Fruit fly (Drosophila melanogaster) whole organism, adult: ENCODE measurements around the gene CG31418.

ENCODE experiments used
- CG11617 ChIP-seq: fragments of 200-800 bp; sonication (Bioruptor generic); optimal IDR thresholded peaks from 2 replicates; lab custom pipeline; 2017; ENCODE audit warnings: mild to moderate bottlenecking, missing biosample characterization, missing genetic modification reagents, missing genetic modification characterization
- CG12768 ChIP-seq: fragments of 200-800 bp; sonication (Bioruptor generic); optimal IDR thresholded peaks from 2 replicates; lab custom pipeline; 2017; ENCODE audit warnings: missing biosample characterization, missing genetic modification characterization, mild to moderate bottlenecking, moderate library complexity, missing genetic modification reagents
- CG14711 ChIP-seq: fragments of 200-800 bp; sonication (Bioruptor generic); optimal IDR thresholded peaks from 2 replicates; lab custom pipeline; 2018; ENCODE audit warnings: missing biosample characterization, mild to moderate bottlenecking, missing genetic modification characterization, moderate library complexity
- CG1620 ChIP-seq: fragments of 200-800 bp; sonication (Bioruptor generic); optimal IDR thresholded peaks from 2 replicates; lab custom pipeline; 2016; ENCODE audit warnings: missing biosample characterization, missing genetic modification characterization
- CG33017 ChIP-seq: fragments of 200-800 bp; sonication (Bioruptor generic); optimal IDR thresholded peaks from 2 replicates; lab custom pipeline; 2018; ENCODE audit warnings: missing biosample characterization, mild to moderate bottlenecking, missing genetic modification characterization, moderate library complexity
- CG5204 ChIP-seq: fragments of 200-800 bp; sonication (Bioruptor generic); optimal IDR thresholded peaks from 2 replicates; lab custom pipeline; 2016; ENCODE audit warnings: missing biosample characterization, missing genetic modification characterization
- CG7045 ChIP-seq: fragments of 200-800 bp; sonication (Bioruptor generic); optimal IDR thresholded peaks from 2 replicates; lab custom pipeline; 2017; ENCODE audit warnings: missing biosample characterization, mild to moderate bottlenecking, missing genetic modification characterization
- CG7101 ChIP-seq: fragments of 200-800 bp; sonication (Bioruptor generic); optimal IDR thresholded peaks from 2 replicates; lab custom pipeline; 2018; ENCODE audit warnings: missing biosample characterization, mild to moderate bottlenecking, missing genetic modification characterization, moderate library complexity
- Clk ChIP-seq: fragments of 200-800 bp; sonication (Bioruptor generic); optimal IDR thresholded peaks from 2 replicates; lab custom pipeline; 2017; ENCODE audit warnings: missing biosample characterization, missing genetic modification characterization
- Crg-1 ChIP-seq: fragments of 200-800 bp; sonication (Bioruptor generic); optimal IDR thresholded peaks from 2 replicates; lab custom pipeline; 2016; ENCODE audit warnings: missing biosample characterization, missing genetic modification characterization
- Hr96 ChIP-seq: fragments of 200-800 bp; sonication (Bioruptor generic); optimal IDR thresholded peaks from 2 replicates; lab custom pipeline; 2016; ENCODE audit warnings: missing biosample characterization, missing genetic modification characterization
- Mnt ChIP-seq: fragments of 200-800 bp; sonication (Bioruptor generic); optimal IDR thresholded peaks from 2 replicates; lab custom pipeline; 2016; ENCODE audit warnings: missing biosample characterization, mild to moderate bottlenecking, missing genetic modification characterization
- bab1 ChIP-seq: fragments of 200-800 bp; sonication (Bioruptor generic); optimal IDR thresholded peaks from 3 replicates; lab custom pipeline; 2019; ENCODE audit warnings: missing biosample characterization, mild to moderate bottlenecking, missing genetic modification characterization, moderate library complexity
- cic ChIP-seq: fragments of 200-800 bp; sonication (Bioruptor generic); optimal IDR thresholded peaks from 2 replicates; lab custom pipeline; 2017; ENCODE audit warnings: missing biosample characterization, mild to moderate bottlenecking, missing genetic modification characterization, moderate library complexity
- cnc ChIP-seq, 2 experiments: fragments of >200 bp; optimal IDR thresholded peaks; 2 replicates each; lab custom pipeline; 2017
- kay ChIP-seq: fragments of 200-800 bp; sonication (Bioruptor generic); peaks from one replicate; lab custom pipeline; 2016; ENCODE audit warnings: missing biosample characterization, missing genetic modification characterization, borderline replicate concordance
- ovo ChIP-seq: fragments of 200-800 bp; sonication (Bioruptor generic); optimal IDR thresholded peaks from 2 replicates; lab custom pipeline; 2016; ENCODE audit warnings: missing biosample characterization, missing genetic modification characterization
- pad ChIP-seq: fragments of 200-800 bp; sonication (Bioruptor generic); optimal IDR thresholded peaks from 3 replicates; lab custom pipeline; 2017; ENCODE audit warnings: missing biosample characterization, missing genetic modification characterization, mild to moderate bottlenecking, moderate library complexity, missing genetic modification reagents
- tj ChIP-seq: fragments of 200-800 bp; sonication (Bioruptor generic); optimal IDR thresholded peaks from 3 replicates; lab custom pipeline; 2017; ENCODE audit warnings: missing biosample characterization, mild to moderate bottlenecking, missing genetic modification characterization, moderate library complexity
- toe ChIP-seq: fragments of 200-800 bp; sonication (Bioruptor generic); optimal IDR thresholded peaks from 2 replicates; lab custom pipeline; 2016; ENCODE audit warnings: missing biosample characterization, missing genetic modification characterization

The CG31418 gene

DNA sequence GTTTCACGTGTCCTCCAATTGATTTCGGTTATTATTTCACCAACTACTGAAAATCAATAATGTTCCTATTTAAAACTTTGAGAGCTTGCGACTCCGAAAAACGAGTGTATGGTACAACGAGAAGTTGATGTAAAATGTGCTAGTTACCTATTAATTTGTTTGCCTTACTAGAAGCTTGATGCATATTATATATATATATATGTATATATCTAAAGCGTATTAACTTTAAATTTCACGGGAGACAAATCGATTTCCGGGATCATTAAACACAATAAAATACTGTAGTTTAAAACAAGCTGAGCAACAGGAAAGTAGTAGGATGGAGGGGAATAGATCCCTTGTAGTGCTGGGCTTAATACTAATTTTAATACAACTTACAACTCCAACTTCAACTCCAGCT, at the start of gene CG31418:
Gene CG31418, plus strand, starts transcription at position 301 of the 400 bp plus-strand sequence.
- no peak for TF ChIP-seq CG7045 (GFP tag; lab: Kevin White, UChicago)
- TF ChIP-seq pad, result no peak
- TF ChIP-seq CG5204 (GFP tag; lab: Kevin White, UChicago), result no peak
- TF ChIP-seq Crg-1 (GFP tag; lab: Kevin White, UChicago), result no peak
- no peak for TF ChIP-seq tj
- no peak for TF ChIP-seq cic (GFP tag; lab: Kevin White, UChicago)
- no peak for TF ChIP-seq bab1 (GFP tag; lab: Kevin White, UChicago)
- TF ChIP-seq toe (GFP tag; lab: Kevin White, UChicago), result no peak
- TF ChIP-seq CG1620 (GFP tag; lab: Kevin White, UChicago), result no peak
- TF ChIP-seq CG11617 (GFP tag; lab: Kevin White, UChicago), result no peak
- TF ChIP-seq Hr96 (GFP tag; lab: Kevin White, UChicago), result no peak
- no peak for TF ChIP-seq cnc (optimal IDR thresholded peaks at IDR 0.05; lab: Kevin White, UChicago)
- TF ChIP-seq Mnt (GFP tag; lab: Kevin White, UChicago), result no peak
- TF ChIP-seq CG12768 (GFP tag; lab: Kevin White, UChicago), result no peak
- no peak for TF ChIP-seq Clk
- TF ChIP-seq CG33017 (tag; lab: Kevin White, UChicago), result no peak
- TF ChIP-seq CG7101 (tag; lab: Kevin White, UChicago), result no peak
- no peak for TF ChIP-seq kay
- TF ChIP-seq ovo (GFP tag; lab: Kevin White, UChicago), result no peak

DNA sequence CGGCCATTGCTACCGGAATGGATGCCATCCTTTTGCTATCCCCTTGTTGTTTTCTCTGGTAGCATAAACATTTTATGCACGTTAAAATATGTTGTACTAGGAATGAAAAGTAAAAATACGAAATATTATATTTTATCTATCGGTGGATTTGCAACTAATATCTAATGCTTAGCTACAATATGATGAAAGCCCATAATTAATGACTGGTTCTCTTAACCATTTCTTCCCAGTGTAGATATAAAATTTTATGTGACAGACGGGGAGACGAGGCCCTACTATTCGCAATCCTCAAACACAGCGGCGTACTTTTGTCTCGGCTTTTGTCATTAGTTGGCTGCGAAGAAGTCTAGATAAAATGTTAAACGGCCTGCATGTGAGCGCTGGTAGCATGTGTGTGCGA, 46.7 kb upstream of the CG31418 start:
- TF ChIP-seq CG1620 (GFP tag; lab: Kevin White, UChicago) (no peak), Hr96 (GFP tag; lab: Kevin White, UChicago) (no peak), pad (no peak), cnc (optimal IDR thresholded peaks at IDR 0.05; lab: Kevin White, UChicago) (no peak), Mnt (GFP tag; lab: Kevin White, UChicago) (no peak), CG14711 (tag; lab: Kevin White, UChicago) (no peak), tj (no peak), CG7045 (GFP tag; lab: Kevin White, UChicago) (no peak), CG5204 (GFP tag; lab: Kevin White, UChicago) (no peak), CG11617 (GFP tag; lab: Kevin White, UChicago) (no peak)

DNA sequence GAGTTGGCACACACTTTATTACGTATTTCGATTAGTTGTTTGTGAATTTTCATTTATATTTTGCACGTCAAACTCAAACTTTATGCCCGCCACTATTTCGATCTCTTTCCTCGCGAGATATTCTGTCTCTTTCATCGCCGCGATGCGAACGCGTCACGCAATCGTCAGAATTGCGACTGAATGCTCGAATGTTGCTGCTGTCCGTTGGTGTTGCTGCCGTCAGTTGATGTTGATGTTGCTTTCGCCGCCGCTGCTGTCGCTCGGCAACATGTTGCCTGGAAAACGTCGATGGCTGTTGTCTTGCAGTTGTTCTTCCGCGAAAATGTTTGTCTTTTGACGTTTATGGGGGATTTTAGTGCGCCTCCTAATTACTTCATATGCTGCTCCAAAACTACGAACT, 35.9 kb upstream of the CG31418 start:
- TF ChIP-seq cic (GFP tag; lab: Kevin White, UChicago), result no peak
- no peak for TF ChIP-seq bab1 (GFP tag; lab: Kevin White, UChicago)
- TF ChIP-seq CG7101 (tag; lab: Kevin White, UChicago), result no peak
- TF ChIP-seq toe (GFP tag; lab: Kevin White, UChicago), result no peak
- no peak for TF ChIP-seq CG12768 (GFP tag; lab: Kevin White, UChicago)

DNA sequence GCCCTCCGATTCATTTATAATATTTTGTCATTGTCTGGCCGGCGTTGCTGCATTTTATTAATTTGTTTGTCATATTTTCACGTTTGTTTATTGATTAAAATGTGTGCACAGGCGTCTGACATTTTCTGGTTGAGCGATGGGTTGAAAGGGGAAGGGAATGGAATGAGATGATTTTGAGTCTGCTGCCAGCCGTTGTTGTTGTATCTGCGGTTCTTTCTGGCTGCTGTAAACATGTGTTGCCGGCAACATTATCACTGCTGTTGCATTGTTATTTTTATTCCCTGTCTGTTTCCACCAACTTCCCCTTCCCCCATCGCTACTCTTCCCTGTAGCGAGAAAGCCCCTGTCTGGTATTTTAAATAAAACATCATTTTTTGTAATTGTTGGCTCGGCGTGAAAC, 34.4 kb upstream of the CG31418 start:
- TF ChIP-seq CG11617 (GFP tag; lab: Kevin White, UChicago) (no peak), CG7101 (tag; lab: Kevin White, UChicago) (no peak), CG5204 (GFP tag; lab: Kevin White, UChicago) (no peak), cnc (optimal IDR thresholded peaks at IDR 0.05; lab: Kevin White, UChicago) (no peak)

DNA sequence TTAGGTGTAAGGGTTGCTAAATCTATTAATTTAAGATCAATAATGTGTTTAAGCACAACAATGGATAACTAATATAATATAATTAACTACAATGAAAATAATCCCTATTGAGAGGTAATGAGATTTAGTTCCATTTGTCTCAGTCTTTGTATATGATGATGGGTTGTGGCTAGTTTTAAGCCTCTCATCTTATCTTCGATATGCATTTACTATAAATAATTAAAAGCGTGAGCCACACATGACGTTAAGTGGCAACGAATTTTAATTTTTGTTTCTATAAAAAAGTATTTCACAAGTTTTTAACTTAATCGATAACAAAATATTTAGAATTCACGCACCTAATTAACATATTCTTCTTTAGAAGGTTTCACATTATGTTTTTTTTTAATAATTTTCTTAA, 32.3 kb upstream of the CG31418 start:
- no peak for TF ChIP-seq CG12768 (GFP tag; lab: Kevin White, UChicago)
- no peak for TF ChIP-seq kay
- no peak for TF ChIP-seq CG14711 (tag; lab: Kevin White, UChicago)
- no peak for TF ChIP-seq toe (GFP tag; lab: Kevin White, UChicago)
- TF ChIP-seq Mnt (GFP tag; lab: Kevin White, UChicago), result no peak
- TF ChIP-seq cnc (optimal IDR thresholded peaks at IDR 0.05; lab: Kevin White, UChicago), result no peak
- no peak for TF ChIP-seq CG7045 (GFP tag; lab: Kevin White, UChicago)
- no peak for TF ChIP-seq CG33017 (tag; lab: Kevin White, UChicago)
- TF ChIP-seq bab1 (GFP tag; lab: Kevin White, UChicago), result no peak
- TF ChIP-seq cic (GFP tag; lab: Kevin White, UChicago), result no peak
- TF ChIP-seq CG1620 (GFP tag; lab: Kevin White, UChicago), result no peak
- no peak for TF ChIP-seq CG7101 (tag; lab: Kevin White, UChicago)
- no peak for TF ChIP-seq Hr96 (GFP tag; lab: Kevin White, UChicago)
- no peak for TF ChIP-seq ovo (GFP tag; lab: Kevin White, UChicago)
- TF ChIP-seq pad, result no peak

DNA sequence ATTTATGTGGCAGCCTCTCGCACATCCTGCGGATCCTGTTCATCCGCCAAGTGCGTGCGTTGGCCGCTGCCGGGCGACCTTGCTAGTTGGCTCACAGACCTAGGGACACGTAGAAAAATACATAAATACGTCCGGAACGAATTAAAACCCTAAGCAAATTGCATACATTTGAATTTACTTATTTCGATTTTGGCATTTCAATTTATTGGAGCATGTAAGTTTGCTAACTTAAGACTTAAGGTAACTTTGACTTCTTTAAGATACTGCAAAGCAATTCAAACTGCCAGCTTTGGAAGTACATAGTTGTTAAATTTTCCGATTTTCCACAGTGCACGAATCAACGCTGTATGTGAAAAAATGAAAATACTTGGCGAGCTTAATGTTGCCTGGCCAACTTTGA, 29.6 kb upstream of the CG31418 start, which contains the start of gene CG44259:
Gene CG44259, minus strand, starts transcription at position 101 of the 400 bp plus-strand sequence.
- no peak for TF ChIP-seq CG5204 (GFP tag; lab: Kevin White, UChicago)
- TF ChIP-seq CG7045 (GFP tag; lab: Kevin White, UChicago), result no peak
- no peak for TF ChIP-seq CG7101 (tag; lab: Kevin White, UChicago)
- TF ChIP-seq Crg-1 (GFP tag; lab: Kevin White, UChicago), result no peak
- TF ChIP-seq cnc (optimal IDR thresholded peaks at IDR 0.05; lab: Kevin White, UChicago), result no peak
- TF ChIP-seq pad, result no peak

DNA sequence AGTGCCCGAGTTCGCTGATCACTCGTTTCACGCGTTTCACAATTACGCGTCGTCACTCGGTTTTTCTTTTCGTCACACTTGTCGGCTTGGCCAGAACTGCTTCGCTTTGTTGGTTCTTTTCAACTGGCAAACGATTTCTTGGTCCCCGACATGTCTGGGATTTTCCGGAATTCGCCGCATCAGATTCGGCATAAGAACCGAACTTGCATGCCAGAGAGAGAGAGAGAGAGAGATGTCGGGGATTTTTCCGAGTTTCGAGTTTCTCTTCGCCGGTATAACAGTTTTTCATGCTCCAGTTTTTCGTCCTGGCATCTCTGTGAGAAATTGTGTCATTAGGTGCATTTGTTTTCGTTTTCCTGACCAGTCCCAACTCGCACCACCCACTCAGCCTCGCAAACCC, 18.6 kb upstream of the CG31418 start, which contains the start of the genes beat-IIb and CG44257:
Gene beat-IIb, minus strand, starts transcription at position 101 of the 400 bp plus-strand sequence.
Gene CG44257, plus strand, starts transcription at position 330 of the 400 bp plus-strand sequence.
- TF ChIP-seq kay (no peak), pad (no peak), Mnt (GFP tag; lab: Kevin White, UChicago) (no peak), tj (no peak)
